Worm (Caenorhabditis elegans): ENCODE measurements around the gene ruvb-1.

DNA sequence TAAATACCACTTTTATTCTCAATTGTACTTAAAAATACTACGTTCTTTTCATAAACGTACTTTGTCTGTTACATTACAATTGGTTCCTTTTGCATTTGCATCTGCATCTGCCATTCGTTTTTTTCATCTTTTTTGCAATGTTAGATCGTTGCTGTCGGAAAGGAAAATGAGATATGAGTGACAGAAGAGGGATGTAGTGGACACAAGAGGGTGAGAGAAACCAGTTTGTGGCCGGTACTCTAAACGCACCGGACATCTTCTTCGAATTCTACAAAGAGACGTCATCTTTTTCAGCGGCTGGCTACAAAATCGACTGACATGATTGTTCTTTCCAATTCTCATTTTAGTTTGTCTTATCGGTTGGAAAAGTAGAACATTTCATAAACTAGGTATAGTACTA, 22.1 kb upstream of the ruvb-1 start:
- TF ChIP-seq mes-2 (tag; optimal IDR thresholded peaks at IDR 0.05; ENCODE audit: poor library complexity, severe bottlenecking) (no peak), attf-4 (tag; optimal IDR thresholded peaks at IDR 0.05) (no peak), nhr-28 (tag; optimal IDR thresholded peaks at IDR 0.05) (peak; percentile 89)

All from whole organism, L4 larva.